Fruit fly (Drosophila melanogaster) whole organism, embryonic: ENCODE data around the gene CG7579.
A peak's percentile ranks its signal among the peaks of the same experiment; 100 is the strongest.

Experiments used
- ATbp ChIP-seq: fragments of 200-800 bp; sonication (Bioruptor generic); optimal IDR thresholded peaks from 2 replicates; lab custom pipeline; 2017; ENCODE audit warnings: missing biosample characterization, mild to moderate bottlenecking, missing genetic modification characterization, missing genetic modification reagents
- Adf1 ChIP-seq: fragments of 200-800 bp; sonication (Bioruptor generic); IDR thresholded peaks from 2 replicates; pipeline ENCODE4 v1.3.6; 2022; ENCODE audit warnings: missing biosample characterization, missing genetic modification characterization
- BEAF-32 ChIP-seq: fragments of 200-800 bp; sonication (Bioruptor generic); optimal IDR thresholded peaks from 3 replicates; lab custom pipeline; 2017; ENCODE audit warnings: missing biosample characterization, missing genetic modification characterization, mild to moderate bottlenecking, moderate library complexity, missing genetic modification reagents
- CG10979 ChIP-seq: fragments of 200-800 bp; sonication (Bioruptor generic); optimal IDR thresholded peaks from 2 replicates; lab custom pipeline; 2018; ENCODE audit warnings: missing biosample characterization, mild to moderate bottlenecking, missing genetic modification characterization, moderate library complexity
- CG11093 ChIP-seq: fragments of 200-800 bp; sonication (Bioruptor generic); IDR thresholded peaks from 3 replicates; pipeline ENCODE4 v1.3.6; 2022; ENCODE audit warnings: missing biosample characterization, missing genetic modification characterization
- CG12769 ChIP-seq: fragments of 200-800 bp; sonication (Bioruptor generic); optimal IDR thresholded peaks from 2 replicates; lab custom pipeline; 2019; ENCODE audit warnings: missing biosample characterization, mild to moderate bottlenecking, missing genetic modification characterization, moderate library complexity
- CG13894 ChIP-seq: fragments of 200-800 bp; sonication (Bioruptor generic); optimal IDR thresholded peaks from 3 replicates; lab custom pipeline; 2018; ENCODE audit warnings: missing biosample characterization, mild to moderate bottlenecking, missing genetic modification characterization, moderate library complexity
- CG14965 ChIP-seq: fragments of 200-800 bp; sonication (Bioruptor generic); optimal IDR thresholded peaks from 2 replicates; lab custom pipeline; 2016; ENCODE audit warnings: missing biosample characterization, missing genetic modification characterization, borderline replicate concordance
- CG17612 ChIP-seq: fragments of 200-800 bp; sonication (Bioruptor generic); IDR thresholded peaks from 2 replicates; pipeline ENCODE4 v1.3.6; 2022; ENCODE audit warnings: missing biosample characterization, missing genetic modification characterization
- CG17829 ChIP-seq: fragments of 200-800 bp; optimal IDR thresholded peaks from 2 replicates; lab custom pipeline; 2019; ENCODE audit warnings: missing biosample characterization, mild to moderate bottlenecking, missing genetic modification characterization, moderate library complexity
- CG18599 ChIP-seq: fragments of 200-800 bp; sonication (Bioruptor generic); optimal IDR thresholded peaks from 3 replicates; lab custom pipeline; 2017; ENCODE audit warnings: missing biosample characterization, missing genetic modification characterization, mild to moderate bottlenecking, moderate library complexity, missing genetic modification reagents
- CG30431 ChIP-seq: fragments of 200-800 bp; sonication (Bioruptor generic); optimal IDR thresholded peaks from 2 replicates; lab custom pipeline; 2017; ENCODE audit warnings: missing biosample characterization, missing genetic modification characterization
- CG3847 ChIP-seq: fragments of 200-800 bp; sonication (Bioruptor generic); IDR thresholded peaks from 2 replicates; pipeline ENCODE4 v1.3.6; 2022; ENCODE audit warnings: missing biosample characterization, missing genetic modification characterization
- CG42726 ChIP-seq: fragments of 200-800 bp; sonication (Bioruptor generic); IDR thresholded peaks from 2 replicates; pipeline ENCODE4 v1.3.6; 2022; ENCODE audit warnings: missing biosample characterization, missing genetic modification characterization; ENCODE audit not compliant: partially characterized antibody
- CG4617 ChIP-seq: fragments of 200-800 bp; sonication (Bioruptor generic); optimal IDR thresholded peaks from 3 replicates; lab custom pipeline; 2016; ENCODE audit warnings: missing biosample characterization, missing genetic modification characterization, borderline replicate concordance
- CG4820 ChIP-seq: fragments of 200-800 bp; sonication (Bioruptor generic); optimal IDR thresholded peaks from 3 replicates; lab custom pipeline; 2016; ENCODE audit warnings: missing biosample characterization, missing genetic modification characterization
- CG6272 ChIP-seq: fragments of 200-800 bp; sonication (Bioruptor generic); IDR thresholded peaks from 2 replicates; pipeline ENCODE4 v1.3.6; 2022; ENCODE audit warnings: missing biosample characterization, missing genetic modification characterization
- CG6683 ChIP-seq: fragments of 200-800 bp; sonication (Bioruptor generic); optimal IDR thresholded peaks from 2 replicates; lab custom pipeline; 2017; ENCODE audit warnings: missing biosample characterization, mild to moderate bottlenecking, missing genetic modification characterization, missing genetic modification reagents
- CG7357 ChIP-seq: fragments of 200-800 bp; sonication (Bioruptor generic); IDR thresholded peaks from 3 replicates; pipeline ENCODE4 v1.3.6; 2022; ENCODE audit warnings: missing biosample characterization, missing genetic modification characterization
- CG8944 ChIP-seq: fragments of 200-800 bp; sonication (Bioruptor generic); optimal IDR thresholded peaks from 3 replicates; lab custom pipeline; 2016; ENCODE audit warnings: missing biosample characterization, missing genetic modification characterization
- CoRest ChIP-seq: fragments of 200-800 bp; sonication (Bioruptor generic); optimal IDR thresholded peaks from 3 replicates; lab custom pipeline; 2018; ENCODE audit warnings: missing biosample characterization, mild to moderate bottlenecking, missing genetic modification characterization, moderate library complexity
- D ChIP-seq, 2 experiments: fragments of 200-800 bp in 1 of 2; fragments of >200 bp in 1 of 2; sonication (Bioruptor generic) in 1 of 2; optimal IDR thresholded peaks; 2 replicates in 1 of 2; 3 replicates in 1 of 2; lab custom pipeline; 2017; ENCODE audit warnings: mild to moderate bottlenecking in 1 of 2, missing biosample characterization in 1 of 2, missing genetic modification characterization in 1 of 2, missing genetic modification reagents in 1 of 2
- Dad ChIP-seq: fragments of 200-800 bp; sonication (Bioruptor generic); optimal IDR thresholded peaks from 3 replicates; lab custom pipeline; 2016; ENCODE audit warnings: missing biosample characterization, missing genetic modification characterization
- Dek ChIP-seq: fragments of 200-800 bp; sonication (Bioruptor generic); optimal IDR thresholded peaks from 3 replicates; lab custom pipeline; 2019; ENCODE audit warnings: missing biosample characterization, mild to moderate bottlenecking, missing genetic modification characterization, moderate library complexity
- Dip2 ChIP-seq: fragments of 200-800 bp; sonication (Bioruptor generic); IDR thresholded peaks from 2 replicates; pipeline ENCODE4 v1.3.6; 2022; ENCODE audit warnings: missing biosample characterization, missing genetic modification characterization
- Doc3 ChIP-seq: fragments of 200-800 bp; sonication (Bioruptor generic); IDR thresholded peaks from 3 replicates; pipeline ENCODE4 v1.3.6; 2022; ENCODE audit warnings: missing biosample characterization, missing genetic modification characterization; ENCODE audit not compliant: partially characterized antibody
- Ets97D ChIP-seq: fragments of 200-800 bp; sonication (Bioruptor generic); optimal IDR thresholded peaks from 3 replicates; lab custom pipeline; 2016; ENCODE audit warnings: missing biosample characterization, missing genetic modification characterization
- Hmr ChIP-seq: fragments of 200-800 bp; sonication (Bioruptor generic); optimal IDR thresholded peaks from 3 replicates; lab custom pipeline; 2017; ENCODE audit warnings: mild to moderate bottlenecking, missing biosample characterization, missing genetic modification reagents, missing genetic modification characterization
- MBD-R2 ChIP-seq: fragments of 200-800 bp; sonication (Bioruptor generic); IDR thresholded peaks from 2 replicates; pipeline ENCODE4 v1.3.6; 2022; ENCODE audit warnings: missing biosample characterization, missing genetic modification characterization
- NC2β ChIP-seq: fragments of 200-800 bp; sonication (Bioruptor generic); optimal IDR thresholded peaks from 2 replicates; lab custom pipeline; 2016; ENCODE audit warnings: missing biosample characterization, missing genetic modification characterization
- NFAT ChIP-seq: fragments of 200-800 bp; sonication (Bioruptor generic); IDR thresholded peaks from 2 replicates; pipeline ENCODE4 v1.3.6; 2022; ENCODE audit warnings: missing biosample characterization, missing genetic modification characterization
- NfI ChIP-seq: fragments of 200-800 bp; sonication (Bioruptor generic); optimal IDR thresholded peaks from 3 replicates; lab custom pipeline; 2018; ENCODE audit warnings: missing biosample characterization, mild to moderate bottlenecking, missing genetic modification characterization, moderate library complexity
- Oaz ChIP-seq: fragments of 200-800 bp; sonication (Bioruptor generic); IDR thresholded peaks from 2 replicates; pipeline ENCODE4 v1.3.6; 2022; ENCODE audit warnings: missing biosample characterization, missing genetic modification characterization
- aop ChIP-seq: fragments of 200-800 bp; sonication (Bioruptor generic); IDR thresholded peaks from 2 replicates; pipeline ENCODE4 v1.3.6; 2022; ENCODE audit warnings: missing biosample characterization, missing genetic modification characterization
- bab2 ChIP-seq: fragments of 200-800 bp; sonication (Bioruptor generic); optimal IDR thresholded peaks from 2 replicates; lab custom pipeline; 2016; ENCODE audit warnings: missing biosample characterization, missing genetic modification characterization
- bcd ChIP-seq: fragments of 200-800 bp; sonication (Bioruptor generic); optimal IDR thresholded peaks from 2 replicates; lab custom pipeline; 2017; ENCODE audit warnings: missing biosample characterization, mild to moderate bottlenecking, missing genetic modification characterization
- en ChIP-seq: fragments of 200-800 bp; sonication (Bioruptor generic); optimal IDR thresholded peaks from 2 replicates; lab custom pipeline; 2016; ENCODE audit warnings: missing biosample characterization, missing genetic modification characterization
- fu2 ChIP-seq: fragments of 200-800 bp; sonication (Bioruptor generic); optimal IDR thresholded peaks from 2 replicates; lab custom pipeline; 2016; ENCODE audit warnings: missing biosample characterization, missing genetic modification characterization
- gfzf ChIP-seq: fragments of 200-800 bp; sonication (Bioruptor generic); optimal IDR thresholded peaks from 2 replicates; lab custom pipeline; 2016; ENCODE audit warnings: missing biosample characterization, mild to moderate bottlenecking, missing genetic modification characterization, moderate library complexity
- h ChIP-seq: fragments of >200 bp; optimal IDR thresholded peaks from 2 replicates; lab custom pipeline; 2017
- klu ChIP-seq: fragments of 200-800 bp; sonication (Bioruptor generic); IDR thresholded peaks from 2 replicates; pipeline ENCODE4 v1.3.6; 2022; ENCODE audit warnings: missing biosample characterization, missing genetic modification characterization
- nerfin-1 ChIP-seq: fragments of 200-800 bp; sonication (Bioruptor generic); optimal IDR thresholded peaks from 3 replicates; lab custom pipeline; 2019; ENCODE audit warnings: missing biosample characterization, mild to moderate bottlenecking, missing genetic modification characterization, moderate library complexity
- rib ChIP-seq: fragments of 200-800 bp; sonication (Bioruptor generic); IDR thresholded peaks from 2 replicates; pipeline ENCODE4 v1.3.6; 2022; ENCODE audit warnings: missing biosample characterization, missing genetic modification characterization
- sc ChIP-seq, 3 experiments: fragments of >200 bp in 2 of 3; fragments of 200-800 bp in 1 of 3; sonication (Bioruptor generic) in 1 of 3; optimal IDR thresholded peaks; 2 replicates in 2 of 3; 3 replicates in 1 of 3; lab custom pipeline; 2017; ENCODE audit warnings: mild to moderate bottlenecking in 1 of 3, missing biosample characterization in 1 of 3, missing genetic modification characterization in 1 of 3, missing genetic modification reagents in 1 of 3
- ssp ChIP-seq: fragments of 200-800 bp; sonication (Bioruptor generic); IDR thresholded peaks from 2 replicates; pipeline ENCODE4 v1.3.6; 2022; ENCODE audit warnings: missing biosample characterization, missing genetic modification characterization
- stc ChIP-seq: fragments of 200-800 bp; sonication (Bioruptor generic); IDR thresholded peaks from 2 replicates; pipeline ENCODE4 v1.3.6; 2022; ENCODE audit warnings: missing biosample characterization, missing genetic modification characterization
- tin ChIP-seq: fragments of 200-800 bp; sonication (Bioruptor generic); optimal IDR thresholded peaks from 3 replicates; lab custom pipeline; 2016; ENCODE audit warnings: missing biosample characterization, missing genetic modification characterization
- wdn ChIP-seq: fragments of 200-800 bp; sonication (Bioruptor generic); IDR thresholded peaks from 2 replicates; pipeline ENCODE4 v1.3.6; 2022; ENCODE audit warnings: missing biosample characterization, missing genetic modification characterization
- zen2 ChIP-seq: fragments of 200-800 bp; sonication (Bioruptor generic); IDR thresholded peaks from 3 replicates; pipeline ENCODE4 v1.3.6; 2022; ENCODE audit warnings: missing biosample characterization, missing genetic modification characterization; ENCODE audit not compliant: partially characterized antibody
- zf30C ChIP-seq: fragments of 200-800 bp; sonication (Bioruptor generic); optimal IDR thresholded peaks from 3 replicates; lab custom pipeline; 2018; ENCODE audit warnings: missing biosample characterization, mild to moderate bottlenecking, missing genetic modification characterization

Gene CG7579

DNA sequence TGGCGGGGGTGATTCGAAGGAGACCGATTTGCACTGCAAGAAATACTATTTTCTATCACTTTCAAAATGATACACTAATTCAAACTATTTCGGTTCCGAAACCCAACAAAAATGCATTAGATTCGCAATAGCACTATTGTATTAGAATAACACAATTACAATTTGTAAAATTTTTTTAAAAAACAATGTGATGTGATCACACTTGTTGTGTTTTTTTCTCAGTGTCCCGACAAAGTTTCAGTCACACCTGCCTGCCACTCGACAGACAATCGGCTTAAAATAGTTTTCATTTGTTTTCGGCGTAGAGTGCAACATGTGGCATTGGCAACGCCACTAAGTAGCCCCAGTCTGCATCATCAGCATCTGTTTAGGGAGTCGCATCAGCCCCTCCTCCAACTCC, 8.1 kb downstream of the CG7579 start (continued):
- TF ChIP-seq stc (GFP tag; lab: Robert Waterston, UW), result no peak
- peak; percentile 66 for TF ChIP-seq nerfin-1 (tag; lab: Kevin White, UChicago)
- TF ChIP-seq fu2 (GFP tag; lab: Kevin White, UChicago), result no peak
- no peak for TF ChIP-seq Ets97D (GFP tag; lab: Kevin White, UChicago)
- TF ChIP-seq MBD-R2 (GFP tag; lab: Robert Waterston, UW), result no peak
- peak; percentile 93 for TF ChIP-seq CG10979 (tag; lab: Kevin White, UChicago)
- 0 out of 3 replicates have a peak, but pooled peaks have one; percentile 10 for TF ChIP-seq CG11093 (GFP tag; lab: Robert Waterston, UW)
- TF ChIP-seq tin, result peak; percentile 78
- no peak for TF ChIP-seq CG6683
- TF ChIP-seq h (lab: Kevin White, UChicago), result no peak
- no peak for TF ChIP-seq sc (optimal IDR thresholded peaks at IDR 0.05; lab: Kevin White, UChicago)
- peak; percentile 83 for TF ChIP-seq sc (GFP tag; optimal IDR thresholded peaks at IDR 0.05; lab: Kevin White, UChicago)
- peak; percentile 50 for TF ChIP-seq ATbp (GFP tag; lab: Kevin White, UChicago)
- TF ChIP-seq Adf1 (GFP tag; lab: Robert Waterston, UW), result no peak
- TF ChIP-seq en (GFP tag; lab: Kevin White, UChicago), result no peak
- no peak for TF ChIP-seq CG42726 (GFP tag; lab: Robert Waterston, UW)
- TF ChIP-seq NC2β (GFP tag; lab: Kevin White, UChicago), result peak; percentile 74
- TF ChIP-seq NFAT (GFP tag; lab: Robert Waterston, UW), result no peak
- TF ChIP-seq zen2 (GFP tag; lab: Robert Waterston, UW), result no peak
- no peak for TF ChIP-seq CG3847 (GFP tag; lab: Robert Waterston, UW)
- TF ChIP-seq NfI (GFP tag; lab: Kevin White, UChicago), result no peak
- no peak for TF ChIP-seq Dek (tag; lab: Kevin White, UChicago)
- no peak for TF ChIP-seq CG6272 (GFP tag; lab: Robert Waterston, UW)
- no peak for TF ChIP-seq D (optimal IDR thresholded peaks at IDR 0.05; lab: Kevin White, UChicago)
- TF ChIP-seq D (GFP tag; optimal IDR thresholded peaks at IDR 0.05; lab: Kevin White, UChicago), result peak; percentile 78
- peak; percentile 77 for TF ChIP-seq CG30431 (GFP tag; lab: Kevin White, UChicago)
- no peak for TF ChIP-seq Dip2 (GFP tag; lab: Robert Waterston, UW)
- TF ChIP-seq rib (GFP tag; lab: Robert Waterston, UW), result no peak
- TF ChIP-seq ssp (GFP tag; lab: Robert Waterston, UW), result peak; percentile 36
- TF ChIP-seq wdn (GFP tag; lab: Robert Waterston, UW), result no peak
- TF ChIP-seq bab2 (GFP tag; lab: Kevin White, UChicago), result peak; percentile 68
- no peak for TF ChIP-seq klu (GFP tag; lab: Robert Waterston, UW)
- TF ChIP-seq CG7357 (GFP tag; lab: Robert Waterston, UW), result peak; percentile 36; the same call in 1 of the 3 replicates
- no peak for TF ChIP-seq CG17612 (GFP tag; lab: Robert Waterston, UW)
- peak; percentile 5 for TF ChIP-seq CG12769 (tag; lab: Kevin White, UChicago)
- peak; percentile 42 for TF ChIP-seq CG8944 (GFP tag; lab: Kevin White, UChicago)
- peak; percentile 90 for TF ChIP-seq CG17829 (tag; lab: Kevin White, UChicago)
- no peak for TF ChIP-seq Oaz (GFP tag; lab: Robert Waterston, UW)
- TF ChIP-seq Dad (GFP tag; lab: Kevin White, UChicago), result no peak
- TF ChIP-seq CoRest, result peak; percentile 71
- TF ChIP-seq CG4617 (GFP tag; lab: Kevin White, UChicago), result peak; percentile 28
- no peak for TF ChIP-seq Hmr (GFP tag; lab: Kevin White, UChicago)
- TF ChIP-seq CG4820 (GFP tag; lab: Kevin White, UChicago), result peak; percentile 75
- TF ChIP-seq aop (GFP tag; lab: Robert Waterston, UW), result no peak
- no peak for TF ChIP-seq CG13894
- no peak for TF ChIP-seq gfzf (GFP tag; lab: Kevin White, UChicago)
- no peak for TF ChIP-seq Doc3 (GFP tag; lab: Robert Waterston, UW)
- no peak for TF ChIP-seq BEAF-32
- TF ChIP-seq CG14965 (GFP tag; lab: Kevin White, UChicago), result no peak
- peak; percentile 55 for TF ChIP-seq bcd
- peak; percentile 84 for TF ChIP-seq zf30C (GFP tag; lab: Kevin White, UChicago)
- no peak for TF ChIP-seq CG18599
